Worm (Caenorhabditis elegans) whole organism, mixed stage, embryonic: ENCODE measurements around the gene F54D10.5.

Experiments
- mep-1 ChIP-seq: fragments of 150-350 bp; optimal IDR thresholded peaks from 2 replicates; lab custom pipeline; 2017; ENCODE audit warnings: missing biosample characterization, missing genetic modification reagents, missing genetic modification characterization, inconsistent platforms
- nhr-237 ChIP-seq: fragments of 150-350 bp; optimal IDR thresholded peaks from 2 replicates; lab custom pipeline; 2014; ENCODE audit warnings: missing biosample characterization, missing genetic modification characterization
- ztf-11 ChIP-seq: fragments of 150-350 bp; optimal IDR thresholded peaks from 2 replicates; lab custom pipeline; 2014; ENCODE audit warnings: missing biosample characterization, missing genetic modification characterization

ce11 chrII:3764486-3764885 lies 43.5 kb downstream of the F54D10.5 start, which contains the start of gene srx-112:
- TF ChIP-seq nhr-237: no peak
- no peak for TF ChIP-seq ztf-11 (tag; lab: Kevin White, UChicago)
- no peak for TF ChIP-seq mep-1
